Worm (Caenorhabditis elegans): ENCODE data around the gene M01D1.12.
"Not testable (repeated sequence)": the region's sequence is repeated elsewhere in the genome, so short reads cannot be mapped to it uniquely, and the experiment has no call there.

- not testable (repeated sequence) for TF ChIP-seq zip-5 (tag; optimal IDR thresholded peaks at IDR 0.05); hlh-30 (tag; optimal IDR thresholded peaks at IDR 0.05; ENCODE audit: insufficient read depth); pag-3 (tag; optimal IDR thresholded peaks at IDR 0.05; ENCODE audit: borderline replicate concordance); ceh-6 (GFP tag; optimal IDR thresholded peaks at IDR 0.05); Y22D7AL.16 (tag; optimal IDR thresholded peaks at IDR 0.05); pha-4 (tag; optimal IDR thresholded peaks at IDR 0.05); K02D7.2 (tag; optimal IDR thresholded peaks at IDR 0.05); nfya-1 (tag; optimal IDR thresholded peaks at IDR 0.05); sox-2 (GFP tag; IDR thresholded peaks at IDR 0.05); dve-1 (tag; optimal IDR thresholded peaks at IDR 0.05); ceh-2 (tag; optimal IDR thresholded peaks at IDR 0.05); ceh-30 (tag; optimal IDR thresholded peaks at IDR 0.05)
Measured at ce11 chrII:1043932-1044331, 17.2 kb downstream of the M01D1.12 start, which contains the start of gene fbxb-45.
